Fruit fly (Drosophila melanogaster): ENCODE data around the gene Ada.

The Ada gene

dm6 chr3R:9055119-9056105, 9.6 kb upstream of the Ada start (continued):
- TF ChIP-seq nau (GFP tag; optimal IDR thresholded peaks at IDR 0.05) (peak; percentile 85), trem (tag; optimal IDR thresholded peaks at IDR 0.05) (peak; percentile 90), CG1602 (GFP tag; optimal IDR thresholded peaks at IDR 0.05) (peak; percentile 87), CG9817 (tag; optimal IDR thresholded peaks at IDR 0.05) (peak; percentile 92), Deaf1 (tag; optimal IDR thresholded peaks at IDR 0.05) (peak; percentile 83), Atf6 (GFP tag; IDR thresholded peaks at IDR 0.05) (no peak), CG14965 (GFP tag; optimal IDR thresholded peaks at IDR 0.05; ENCODE audit: borderline replicate concordance) (no peak), Sry-β (GFP tag; optimal IDR thresholded peaks at IDR 0.05) (peak; percentile 30), Nf-YB (GFP tag; optimal IDR thresholded peaks at IDR 0.05) (peak; percentile 83), schlank (tag; optimal IDR thresholded peaks at IDR 0.05) (peak; percentile 85), crp (GFP tag; optimal IDR thresholded peaks at IDR 0.05) (peak in 1 of 2 experiments; percentile 47), CG16815 (GFP tag; optimal IDR thresholded peaks at IDR 0.05) (peak; percentile 83), Bdp1 (GFP tag; optimal IDR thresholded peaks at IDR 0.05) (peak; percentile 23), Dek (tag; optimal IDR thresholded peaks at IDR 0.05) (peak; percentile 95), CG13624 (GFP tag; optimal IDR thresholded peaks at IDR 0.05) (peak; percentile 93), dmrt11E (tag; optimal IDR thresholded peaks at IDR 0.05) (peak; percentile 86), CG31441 (GFP tag; IDR thresholded peaks at IDR 0.05) (no peak), CG15073 (GFP tag; optimal IDR thresholded peaks at IDR 0.05) (peak; percentile 47), Gug (GFP tag; IDR thresholded peaks at IDR 0.05) (peak; percentile 77), slou (GFP tag; optimal IDR thresholded peaks at IDR 0.05) (peak; percentile 58), CG31365 (tag; optimal IDR thresholded peaks at IDR 0.05) (peak; percentile 77), CG8089 (GFP tag; optimal IDR thresholded peaks at IDR 0.05) (peak; percentile 53), ase (GFP tag; IDR thresholded peaks at IDR 0.05) (no peak), CG6854 (GFP tag; optimal IDR thresholded peaks at IDR 0.05) (peak; percentile 93), CG7928 (GFP tag; optimal IDR thresholded peaks at IDR 0.05) (peak; percentile 63), Max (GFP tag; optimal IDR thresholded peaks at IDR 0.05) (peak; percentile 86), Ada2b (GFP tag; IDR thresholded peaks at IDR 0.05) (no peak), dmrt99B (tag; optimal IDR thresholded peaks at IDR 0.05) (peak; percentile 97), maf-S (GFP tag; optimal IDR thresholded peaks at IDR 0.05) (peak; percentile 64), HLH4C (GFP tag; IDR thresholded peaks at IDR 0.05; ENCODE audit: partially characterized antibody) (no peak), CG9437 (GFP tag; optimal IDR thresholded peaks at IDR 0.05) (peak; percentile 73), pfk (GFP tag; optimal IDR thresholded peaks at IDR 0.05) (no peak), chinmo (GFP tag; IDR thresholded peaks at IDR 0.05; ENCODE audit: partially characterized antibody) (no peak), CG7745 (tag; optimal IDR thresholded peaks at IDR 0.05) (peak; percentile 48), Blimp-1 (GFP tag; optimal IDR thresholded peaks at IDR 0.05) (peak; percentile 94), CG6765 (GFP tag; optimal IDR thresholded peaks at IDR 0.05) (peak; percentile 89), zen2 (GFP tag; IDR thresholded peaks at IDR 0.05; ENCODE audit: partially characterized antibody) (no peak), Sin3A (optimal IDR thresholded peaks at IDR 0.05) (no peak), kah (GFP tag; optimal IDR thresholded peaks at IDR 0.05) (peak; percentile 89), lov (optimal IDR thresholded peaks at IDR 0.05) (no peak), lov (GFP tag; IDR thresholded peaks at IDR 0.05) (no peak), sna (GFP tag; IDR thresholded peaks at IDR 0.05; ENCODE audit: partially characterized antibody) (no peak), CG18011 (GFP tag; optimal IDR thresholded peaks at IDR 0.05) (peak; percentile 79), jigr1 (GFP tag; IDR thresholded peaks at IDR 0.05) (no peak), CG8478 (optimal IDR thresholded peaks at IDR 0.05) (no peak), Myb (GFP tag; optimal IDR thresholded peaks at IDR 0.05) (peak; percentile 48), pzg (GFP tag; optimal IDR thresholded peaks at IDR 0.05) (no peak), Hr3 (GFP tag; optimal IDR thresholded peaks at IDR 0.05) (peak; percentile 88)
